Worm (Caenorhabditis elegans): ENCODE results near the gene K12H6.5.

K12H6.5 gene

ce11 chrII:2862557-2863035 is 36.6 kb upstream of the K12H6.5 start:
- TF ChIP-seq ZK546.5 (tag; optimal IDR thresholded peaks at IDR 0.05) (no peak), nhr-11 (tag; optimal IDR thresholded peaks at IDR 0.05) (no peak), egl-5 (tag; optimal IDR thresholded peaks at IDR 0.05) (no peak), nhr-23 (tag; optimal IDR thresholded peaks at IDR 0.05) (no peak), pha-4 (tag; optimal IDR thresholded peaks at IDR 0.05) (no peak), elt-2 (tag; optimal IDR thresholded peaks at IDR 0.05) (no peak), nhr-77 (tag; optimal IDR thresholded peaks at IDR 0.05) (no peak), sea-2 (GFP tag; optimal IDR thresholded peaks at IDR 0.05) (no peak), daf-12 (tag; optimal IDR thresholded peaks at IDR 0.05) (no peak), pqm-1 (tag; optimal IDR thresholded peaks at IDR 0.05) (no peak), elt-3 (tag; optimal IDR thresholded peaks at IDR 0.05) (no peak), nhr-76 (tag; optimal IDR thresholded peaks at IDR 0.05) (no peak), fkh-2 (tag; optimal IDR thresholded peaks at IDR 0.05) (no peak), nhr-12 (tag; optimal IDR thresholded peaks at IDR 0.05) (no peak), aly-2 (tag; optimal IDR thresholded peaks at IDR 0.05) (no peak), jun-1 (tag; optimal IDR thresholded peaks at IDR 0.05) (no peak)

DNA sequence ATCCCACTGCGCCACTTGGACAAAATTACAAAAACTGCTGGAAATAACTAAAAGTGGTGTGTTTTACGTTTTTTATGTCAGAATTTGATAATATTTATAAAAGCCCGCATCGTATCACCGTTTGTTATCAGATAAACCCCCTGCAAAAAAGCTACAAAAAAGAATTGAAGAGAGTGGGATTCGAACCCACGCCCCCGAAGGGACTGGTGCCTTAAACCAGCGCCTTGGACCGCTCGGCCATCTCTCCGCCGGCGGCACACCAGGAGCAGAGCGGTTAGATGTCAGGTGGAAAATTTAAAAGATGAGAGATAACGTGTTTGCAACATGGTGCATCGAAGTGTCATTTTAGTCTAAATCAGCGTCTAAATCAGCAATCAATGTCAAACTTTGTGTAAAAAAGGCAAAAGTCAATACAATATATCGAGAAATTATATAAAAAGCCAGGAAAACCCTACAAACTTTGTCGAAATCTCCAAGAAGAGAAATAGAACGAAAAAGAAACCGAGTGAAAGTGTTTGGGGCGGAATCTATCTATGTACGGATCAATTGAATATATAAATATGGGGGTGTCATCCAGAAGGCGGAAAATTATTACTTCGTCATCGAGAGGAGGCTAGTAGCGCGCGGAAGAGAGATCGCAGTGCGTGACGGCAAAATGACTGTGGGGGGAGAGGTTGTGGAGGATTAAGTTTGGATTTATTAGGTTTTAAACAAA is 35.6 kb upstream of the K12H6.5 start:
- no peak for TF ChIP-seq egl-5 (tag; optimal IDR thresholded peaks at IDR 0.05)
- TF ChIP-seq skn-1 (tag; optimal IDR thresholded peaks at IDR 0.05) = no peak
- no peak for TF ChIP-seq snpc-4 (tag; optimal IDR thresholded peaks at IDR 0.05)
- TF ChIP-seq nhr-25 (tag; optimal IDR thresholded peaks at IDR 0.05) = no peak
- TF ChIP-seq hmg-11 (tag; optimal IDR thresholded peaks at IDR 0.05) = peak; percentile 32
- no peak for TF ChIP-seq R02D3.7 (tag; optimal IDR thresholded peaks at IDR 0.05)
- no peak for TF ChIP-seq ceh-9 (tag; optimal IDR thresholded peaks at IDR 0.05)
- TF ChIP-seq fkh-2 (tag; optimal IDR thresholded peaks at IDR 0.05) = no peak
- TF ChIP-seq ama-1 (optimal IDR thresholded peaks at IDR 0.05) = no peak
- peak; percentile 19 for TF ChIP-seq elt-2 (tag; optimal IDR thresholded peaks at IDR 0.05)

ce11 chrII:2859873-2860821 is 34.2 kb upstream of the K12H6.5 start:
- TF ChIP-seq nfya-1 (tag; optimal IDR thresholded peaks at IDR 0.05; ENCODE audit: insufficient read depth) (peak; percentile 10), pha-4 (tag; optimal IDR thresholded peaks at IDR 0.05) (peak; percentile 24), nhr-23 (tag; optimal IDR thresholded peaks at IDR 0.05) (peak; percentile 43), ZK546.5 (tag; optimal IDR thresholded peaks at IDR 0.05) (no peak)

DNA sequence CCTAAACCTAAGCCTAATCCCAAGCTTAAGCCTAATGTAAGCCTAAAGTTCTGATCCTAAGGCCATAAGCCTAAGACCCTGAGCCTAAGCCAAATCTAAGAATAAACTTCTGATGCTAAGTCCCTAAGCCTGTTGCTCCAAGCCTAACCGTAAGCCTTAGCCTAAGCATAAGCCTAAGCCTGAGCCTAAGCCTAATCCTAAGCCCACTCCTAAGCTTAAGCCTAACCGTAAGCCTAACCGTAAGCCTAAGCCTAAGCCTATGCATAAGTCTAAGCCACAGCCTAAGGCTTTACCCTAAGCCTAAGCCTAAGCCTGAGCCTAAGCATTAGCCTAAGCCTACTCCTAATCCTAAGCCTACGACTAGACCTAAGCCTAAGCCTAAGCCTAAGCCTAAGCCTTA is 33.3 kb upstream of the K12H6.5 start:
- TF ChIP-seq mdl-1 (tag; optimal IDR thresholded peaks at IDR 0.05) = no peak
- no peak for TF ChIP-seq elt-1 (tag; optimal IDR thresholded peaks at IDR 0.05)
- no peak for TF ChIP-seq egl-27 (tag; optimal IDR thresholded peaks at IDR 0.05)
- no peak for TF ChIP-seq daf-12 (tag; optimal IDR thresholded peaks at IDR 0.05)
- TF ChIP-seq egl-5 (tag; optimal IDR thresholded peaks at IDR 0.05) = no peak
- TF ChIP-seq nhr-28 (tag; optimal IDR thresholded peaks at IDR 0.05) = no peak

DNA sequence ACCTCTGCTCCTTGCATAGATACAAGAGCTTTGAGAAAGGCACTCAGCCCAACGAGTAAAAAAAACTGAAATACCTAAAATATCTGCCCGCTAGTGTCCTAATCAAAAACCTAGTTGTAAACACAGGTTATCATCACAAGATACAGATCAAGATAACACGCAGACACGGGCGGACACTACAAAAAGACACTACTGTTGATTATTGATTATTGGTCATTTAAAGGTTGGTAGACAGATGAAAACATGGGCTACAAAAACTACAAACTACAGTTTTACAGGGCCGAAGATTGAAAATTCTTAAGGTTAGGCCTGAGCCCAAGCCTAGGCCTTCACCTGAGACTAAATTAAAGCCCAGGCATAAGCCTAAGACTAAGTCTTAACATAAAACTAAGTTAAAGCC is 32.9 kb upstream of the K12H6.5 start:
- TF ChIP-seq elt-1 (tag; optimal IDR thresholded peaks at IDR 0.05) = no peak
- no peak for TF ChIP-seq ama-1 (optimal IDR thresholded peaks at IDR 0.05)
- TF ChIP-seq ceh-9 (tag; optimal IDR thresholded peaks at IDR 0.05) = no peak
- TF ChIP-seq ztf-11 (tag; optimal IDR thresholded peaks at IDR 0.05) = no peak
- no peak for TF ChIP-seq mml-1 (tag; optimal IDR thresholded peaks at IDR 0.05)
- no peak for TF ChIP-seq nhr-11 (tag; optimal IDR thresholded peaks at IDR 0.05)
- no peak for TF ChIP-seq R02D3.7 (tag; optimal IDR thresholded peaks at IDR 0.05)
- TF ChIP-seq nhr-237 (tag; optimal IDR thresholded peaks at IDR 0.05) = no peak
- no peak for TF ChIP-seq nhr-12 (tag; optimal IDR thresholded peaks at IDR 0.05)
- TF ChIP-seq lsy-12 (tag; optimal IDR thresholded peaks at IDR 0.05) = no peak
- no peak for TF ChIP-seq elt-3 (tag; optimal IDR thresholded peaks at IDR 0.05)
- no peak for TF ChIP-seq nhr-28 (tag; optimal IDR thresholded peaks at IDR 0.05)
- no peak for TF ChIP-seq pha-4 (tag; optimal IDR thresholded peaks at IDR 0.05)
- TF ChIP-seq jun-1 (tag; optimal IDR thresholded peaks at IDR 0.05) = no peak
- TF ChIP-seq tbx-2 (tag; optimal IDR thresholded peaks at IDR 0.05) = no peak
- no peak for TF ChIP-seq sea-2 (GFP tag; optimal IDR thresholded peaks at IDR 0.05)
- TF ChIP-seq nhr-43 (tag; optimal IDR thresholded peaks at IDR 0.05; ENCODE audit: poor library complexity, severe bottlenecking) = no peak
- TF ChIP-seq nhr-76 (tag; optimal IDR thresholded peaks at IDR 0.05) = no peak
